Fruit fly (Drosophila melanogaster) whole organism, embryonic: ENCODE measurements around the gene CG13634.

Source experiments
- ATbp ChIP-seq: fragments of 200-800 bp; sonication (Bioruptor generic); optimal IDR thresholded peaks from 2 replicates; lab custom pipeline; 2017; ENCODE audit warnings: missing biosample characterization, mild to moderate bottlenecking, missing genetic modification characterization, missing genetic modification reagents
- Aef1 ChIP-seq: fragments of 200-800 bp; sonication (Bioruptor generic); IDR thresholded peaks from 3 replicates; pipeline ENCODE4 v1.3.6; 2022; ENCODE audit warnings: missing biosample characterization, missing genetic modification characterization
- Asciz ChIP-seq: fragments of 200-800 bp; sonication (Bioruptor generic); optimal IDR thresholded peaks from 2 replicates; lab custom pipeline; 2017; ENCODE audit warnings: missing biosample characterization, mild to moderate bottlenecking, missing genetic modification characterization, missing genetic modification reagents
- BtbVII ChIP-seq: fragments of 200-800 bp; sonication (Bioruptor generic); optimal IDR thresholded peaks from 3 replicates; lab custom pipeline; 2017; ENCODE audit warnings: missing biosample characterization, mild to moderate bottlenecking, missing genetic modification characterization
- CG10565 ChIP-seq: fragments of 200-800 bp; sonication (Bioruptor generic); optimal IDR thresholded peaks from 3 replicates; lab custom pipeline; 2016; ENCODE audit warnings: missing biosample characterization, mild to moderate bottlenecking, missing genetic modification characterization
- CG11560 ChIP-seq: fragments of 200-800 bp; sonication (Bioruptor generic); IDR thresholded peaks from 3 replicates; pipeline ENCODE4 v1.3.6; 2022; ENCODE audit warnings: missing biosample characterization, missing genetic modification characterization
- CG12219 ChIP-seq: fragments of 200-800 bp; sonication (Bioruptor generic); optimal IDR thresholded peaks from 3 replicates; lab custom pipeline; 2018; ENCODE audit warnings: missing biosample characterization, mild to moderate bottlenecking, missing genetic modification characterization
- CG12236 ChIP-seq: fragments of 200-800 bp; sonication (Bioruptor generic); optimal IDR thresholded peaks from 2 replicates; lab custom pipeline; 2016; ENCODE audit warnings: missing biosample characterization, missing genetic modification characterization
- CG14014 ChIP-seq: fragments of 200-800 bp; sonication (Bioruptor generic); IDR thresholded peaks from 2 replicates; pipeline ENCODE4 v1.3.6; 2022; ENCODE audit warnings: missing biosample characterization, missing genetic modification characterization
- CG14667 ChIP-seq: fragments of 200-800 bp; sonication (Bioruptor generic); IDR thresholded peaks from 2 replicates; pipeline ENCODE4 v1.3.6; 2022; ENCODE audit warnings: missing biosample characterization, missing genetic modification characterization
- CG14710 ChIP-seq: fragments of 200-800 bp; sonication (Bioruptor generic); optimal IDR thresholded peaks from 3 replicates; lab custom pipeline; 2019; ENCODE audit warnings: missing biosample characterization, mild to moderate bottlenecking, missing genetic modification characterization, moderate library complexity
- CG17328 ChIP-seq: fragments of 200-800 bp; sonication (Bioruptor generic); IDR thresholded peaks from 2 replicates; pipeline ENCODE4 v1.3.6; 2022; ENCODE audit warnings: missing biosample characterization, missing genetic modification characterization
- CG18764 ChIP-seq: fragments of 200-800 bp; sonication (Bioruptor generic); optimal IDR thresholded peaks from 3 replicates; lab custom pipeline; 2016; ENCODE audit warnings: missing biosample characterization, missing genetic modification characterization
- CG2875 ChIP-seq: fragments of 200-800 bp; sonication (Bioruptor generic); optimal IDR thresholded peaks from 2 replicates; lab custom pipeline; 2017; ENCODE audit warnings: missing biosample characterization, mild to moderate bottlenecking, missing genetic modification characterization, missing genetic modification reagents
- CG33557 ChIP-seq: fragments of 200-800 bp; sonication (Bioruptor generic); optimal IDR thresholded peaks from 2 replicates; lab custom pipeline; 2019; ENCODE audit warnings: missing biosample characterization, mild to moderate bottlenecking, missing genetic modification characterization, moderate library complexity
- CG34422 ChIP-seq: fragments of 200-800 bp; sonication (Bioruptor generic); IDR thresholded peaks from 3 replicates; pipeline ENCODE4 v1.3.6; 2022; ENCODE audit warnings: missing biosample characterization, missing genetic modification characterization
- CG4617 ChIP-seq: fragments of 200-800 bp; sonication (Bioruptor generic); optimal IDR thresholded peaks from 3 replicates; lab custom pipeline; 2016; ENCODE audit warnings: missing biosample characterization, missing genetic modification characterization, borderline replicate concordance
- CG7357 ChIP-seq: fragments of 200-800 bp; sonication (Bioruptor generic); IDR thresholded peaks from 3 replicates; pipeline ENCODE4 v1.3.6; 2022; ENCODE audit warnings: missing biosample characterization, missing genetic modification characterization
- CG7556 ChIP-seq: fragments of 200-800 bp; sonication (Bioruptor generic); optimal IDR thresholded peaks from 2 replicates; lab custom pipeline; 2017; ENCODE audit warnings: missing biosample characterization, mild to moderate bottlenecking, missing genetic modification characterization
- CG7745 ChIP-seq: fragments of 200-800 bp; sonication (Bioruptor generic); optimal IDR thresholded peaks from 2 replicates; lab custom pipeline; 2018; ENCODE audit warnings: missing biosample characterization, mild to moderate bottlenecking, missing genetic modification characterization, moderate library complexity
- CG7839 ChIP-seq: fragments of 200-800 bp; sonication (Bioruptor generic); optimal IDR thresholded peaks from 3 replicates; lab custom pipeline; 2018; ENCODE audit warnings: missing biosample characterization, mild to moderate bottlenecking, missing genetic modification characterization, moderate library complexity
- CG8281 ChIP-seq: fragments of 200-800 bp; sonication (Bioruptor generic); optimal IDR thresholded peaks from 2 replicates; lab custom pipeline; 2018; ENCODE audit warnings: missing biosample characterization, mild to moderate bottlenecking, missing genetic modification characterization, moderate library complexity
- CG8765 ChIP-seq: fragments of 200-800 bp; sonication (Bioruptor generic); IDR thresholded peaks from 2 replicates; pipeline ENCODE4 v1.3.6; 2022; ENCODE audit warnings: missing biosample characterization, missing genetic modification characterization
- CG8944 ChIP-seq: fragments of 200-800 bp; sonication (Bioruptor generic); optimal IDR thresholded peaks from 3 replicates; lab custom pipeline; 2016; ENCODE audit warnings: missing biosample characterization, missing genetic modification characterization
- Chrac-16 ChIP-seq: fragments of 200-800 bp; sonication (Bioruptor generic); optimal IDR thresholded peaks from 3 replicates; lab custom pipeline; 2016; ENCODE audit warnings: missing biosample characterization, missing genetic modification characterization
- CkIIα-i1 ChIP-seq: fragments of 200-800 bp; sonication (Bioruptor generic); IDR thresholded peaks from 2 replicates; pipeline ENCODE4 v1.3.6; 2022; ENCODE audit warnings: missing biosample characterization, missing genetic modification characterization
- D19B ChIP-seq: fragments of 200-800 bp; sonication (Bioruptor generic); optimal IDR thresholded peaks from 2 replicates; lab custom pipeline; 2017; ENCODE audit warnings: missing biosample characterization, mild to moderate bottlenecking, missing genetic modification characterization
- Dbx ChIP-seq: fragments of 200-800 bp; sonication (Bioruptor generic); IDR thresholded peaks from 3 replicates; pipeline ENCODE4 v1.3.6; 2022; ENCODE audit warnings: missing biosample characterization, missing genetic modification characterization
- HHEX ChIP-seq: fragments of 200-800 bp; sonication (Bioruptor generic); optimal IDR thresholded peaks from 3 replicates; lab custom pipeline; 2017; ENCODE audit warnings: missing biosample characterization, mild to moderate bottlenecking, missing genetic modification characterization, missing genetic modification reagents
- HLHmδ ChIP-seq: fragments of 200-800 bp; sonication (Bioruptor generic); optimal IDR thresholded peaks from 2 replicates; lab custom pipeline; 2018; ENCODE audit warnings: missing biosample characterization, mild to moderate bottlenecking, missing genetic modification characterization, moderate library complexity
- Hmx ChIP-seq: fragments of 200-800 bp; sonication (Bioruptor generic); optimal IDR thresholded peaks from 2 replicates; lab custom pipeline; 2016; ENCODE audit warnings: missing biosample characterization, missing genetic modification characterization
- Hr39 ChIP-seq: fragments of >200 bp; optimal IDR thresholded peaks from 2 replicates; lab custom pipeline; 2017
- Hr51 ChIP-seq, 2 experiments: fragments of 200-800 bp; sonication (Bioruptor generic); optimal IDR thresholded peaks; 2 replicates in 1 of 2; 3 replicates in 1 of 2; lab custom pipeline; 2016 to 2018; ENCODE audit warnings: missing biosample characterization in 2 of 2, missing genetic modification characterization in 2 of 2, mild to moderate bottlenecking in 1 of 2, moderate library complexity in 1 of 2
- PHDP ChIP-seq: fragments of 200-800 bp; sonication (Bioruptor generic); optimal IDR thresholded peaks from 3 replicates; lab custom pipeline; 2018; ENCODE audit warnings: missing biosample characterization, mild to moderate bottlenecking, missing genetic modification characterization, moderate library complexity
- chif ChIP-seq, 2 experiments: fragments of 200-800 bp; sonication (Bioruptor generic); optimal IDR thresholded peaks; 3 replicates each; lab custom pipeline; 2016; ENCODE audit warnings: missing biosample characterization in 2 of 2, missing genetic modification characterization in 2 of 2
- dmrt11E ChIP-seq: fragments of 200-800 bp; sonication (Bioruptor generic); optimal IDR thresholded peaks from 3 replicates; lab custom pipeline; 2018; ENCODE audit warnings: missing biosample characterization, mild to moderate bottlenecking, missing genetic modification characterization, moderate library complexity
- esg ChIP-seq: fragments of 200-800 bp; sonication (Bioruptor generic); conservative IDR thresholded peaks from 2 replicates; pipeline ENCODE4 v1.3.6; 2022; ENCODE audit warnings: missing biosample characterization, missing genetic modification characterization
- ewg ChIP-seq: fragments of 200-800 bp; sonication (Bioruptor generic); optimal IDR thresholded peaks from 3 replicates; lab custom pipeline; 2017; ENCODE audit warnings: mild to moderate bottlenecking, missing biosample characterization, missing genetic modification reagents, missing genetic modification characterization
- fd64A ChIP-seq: fragments of 200-800 bp; sonication (Bioruptor generic); optimal IDR thresholded peaks from 3 replicates; lab custom pipeline; 2018; ENCODE audit warnings: missing biosample characterization, mild to moderate bottlenecking, missing genetic modification characterization
- grn ChIP-seq: fragments of 200-800 bp; sonication (Bioruptor generic); optimal IDR thresholded peaks from 3 replicates; lab custom pipeline; 2017; ENCODE audit warnings: missing biosample characterization, missing genetic modification characterization
- insv ChIP-seq, 2 experiments: fragments of 200-800 bp; sonication (Bioruptor generic); optimal IDR thresholded peaks; 3 replicates each; lab custom pipeline; 2016 to 2018; ENCODE audit warnings: missing biosample characterization in 2 of 2, missing genetic modification characterization in 2 of 2
- lola ChIP-seq, 3 experiments: fragments of >200 bp in 2 of 3; fragments of 200-800 bp in 1 of 3; sonication (Bioruptor generic) in 1 of 3; optimal IDR thresholded peaks; 2 replicates each; lab custom pipeline; 2017 to 2019; ENCODE audit warnings: missing biosample characterization in 3 of 3, missing genetic modification characterization in 3 of 3, mild to moderate bottlenecking in 1 of 3, moderate library complexity in 1 of 3
- pho ChIP-seq: fragments of 200-800 bp; sonication (Bioruptor generic); optimal IDR thresholded peaks from 2 replicates; lab custom pipeline; 2016; ENCODE audit warnings: missing biosample characterization, missing genetic modification characterization
- prd ChIP-seq, 3 experiments: fragments of >200 bp in 2 of 3; fragments of 200-800 bp in 1 of 3; sonication (Bioruptor generic) in 1 of 3; optimal IDR thresholded peaks in 2 of 3; IDR thresholded peaks in 1 of 3; 2 replicates in 2 of 3; 3 replicates in 1 of 3; pipeline versions ENCODE4 v1.3.6 to Lab custom; 2017 to 2022; ENCODE audit warnings: missing biosample characterization in 1 of 3, missing genetic modification characterization in 1 of 3
- sr ChIP-seq: fragments of 200-800 bp; sonication (Bioruptor generic); IDR thresholded peaks from 3 replicates; pipeline ENCODE4 v1.3.6; 2022; ENCODE audit warnings: missing biosample characterization, missing genetic modification characterization
- stc ChIP-seq: fragments of 200-800 bp; sonication (Bioruptor generic); IDR thresholded peaks from 2 replicates; pipeline ENCODE4 v1.3.6; 2022; ENCODE audit warnings: missing biosample characterization, missing genetic modification characterization
- tgo ChIP-seq: fragments of 200-800 bp; sonication (Bioruptor generic); IDR thresholded peaks from 3 replicates; pipeline ENCODE4 v1.3.6; 2022; ENCODE audit warnings: missing biosample characterization, missing genetic modification characterization
- wor ChIP-seq: fragments of 200-800 bp; sonication (Bioruptor generic); IDR thresholded peaks from 2 replicates; pipeline ENCODE4 v1.3.6; 2022; ENCODE audit warnings: missing biosample characterization, missing genetic modification characterization
- zfh1 ChIP-seq: fragments of 200-800 bp; sonication (Bioruptor generic); IDR thresholded peaks from 3 replicates; pipeline ENCODE4 v1.3.6; 2022; ENCODE audit warnings: missing biosample characterization, missing genetic modification characterization

CG13634 gene

DNA sequence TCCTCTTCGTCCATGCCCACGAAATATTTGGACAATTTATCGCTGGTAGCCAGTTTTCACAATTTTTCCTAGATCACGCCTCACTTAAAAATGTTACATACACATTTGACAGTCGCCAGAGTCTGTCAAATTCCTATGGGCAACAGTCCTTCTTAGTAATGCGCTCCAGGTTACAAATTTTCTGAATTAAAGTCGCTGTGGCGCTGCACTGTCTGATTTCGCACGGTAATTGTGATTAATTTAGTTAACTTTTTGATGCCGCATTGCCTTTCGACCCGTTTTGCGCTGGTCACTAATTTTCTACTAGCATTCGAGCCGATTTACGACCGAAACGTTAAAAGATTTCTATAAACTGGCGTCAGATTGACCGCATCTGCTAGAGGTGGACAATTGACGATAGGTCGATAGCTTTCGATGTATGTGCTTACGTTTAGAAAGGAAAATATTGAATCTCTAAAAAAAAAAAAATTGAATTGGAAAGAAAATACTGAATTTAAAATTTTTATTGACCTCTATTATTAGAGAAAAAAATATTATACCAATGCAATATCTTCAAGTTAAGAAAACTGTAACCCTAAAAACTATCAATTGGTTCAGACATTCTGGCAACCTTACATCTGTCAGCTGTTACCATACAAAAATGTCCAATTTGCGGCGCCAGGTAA is 23.8 kb upstream of the CG13634 start, which contains the start of the genes lili and CG34150:
TSS of gene lili (minus strand) at position 376 of the 665 bp plus-strand sequence.
TSS of gene CG34150 (plus strand) at position 626 of the 665 bp plus-strand sequence.
- TF ChIP-seq pho (GFP tag; lab: Kevin White, UChicago) = peak; percentile 79
- TF ChIP-seq ewg (GFP tag; lab: Kevin White, UChicago) = peak; percentile 51
- peak; percentile 29 for TF ChIP-seq BtbVII
- TF ChIP-seq Hr51 (GFP tag; optimal IDR thresholded peaks at IDR 0.05; lab: Kevin White, UChicago) = peak; percentile 64 to 75
- TF ChIP-seq CG11560 (tag; lab: Robert Waterston, UW) = peak; percentile 60; the same call in 1 of the 3 replicates
- peak; percentile 74; the same call in 2 of the 3 replicates for TF ChIP-seq zfh1 (GFP tag; lab: Robert Waterston, UW)
- no peak for TF ChIP-seq CG2875
- peak; percentile 42 for TF ChIP-seq CG12236
- TF ChIP-seq CG7357 = peak; percentile 44; the same call in 1 of the 3 replicates
- TF ChIP-seq Aef1 (GFP tag; lab: Robert Waterston, UW) = peak; percentile 71
- no peak for TF ChIP-seq ATbp (GFP tag; lab: Kevin White, UChicago)
- peak; percentile 30 for TF ChIP-seq Hmx (GFP tag; lab: Kevin White, UChicago)
- no peak for TF ChIP-seq CG12219 (GFP tag; lab: Kevin White, UChicago)
- peak; percentile 62 for TF ChIP-seq CG17328 (GFP tag; lab: Robert Waterston, UW)
- peak; percentile 69 for TF ChIP-seq dmrt11E (tag; lab: Kevin White, UChicago)
- peak; percentile 56 for TF ChIP-seq stc
- TF ChIP-seq esg (GFP tag; lab: Robert Waterston, UW) = peak; percentile 64
- peak; percentile 73 for TF ChIP-seq CG18764
- TF ChIP-seq D19B (GFP tag; lab: Kevin White, UChicago) = peak; percentile 19
- peak; percentile 85 for TF ChIP-seq Chrac-16
- TF ChIP-seq CG4617 = peak; percentile 46
- TF ChIP-seq CG8944 (GFP tag; lab: Kevin White, UChicago) = peak; percentile 67
- no peak for TF ChIP-seq Hr39 (lab: Kevin White, UChicago)
- peak in 1 of 2 experiments; percentile 32 for TF ChIP-seq insv (GFP tag; optimal IDR thresholded peaks at IDR 0.05; lab: Kevin White, UChicago)
- TF ChIP-seq CG14014 (GFP tag; lab: Robert Waterston, UW) = peak; percentile 78
- no peak for TF ChIP-seq sr (GFP tag; lab: Robert Waterston, UW)
- peak; percentile 74 for TF ChIP-seq CG7839
- peak; percentile 72 for TF ChIP-seq tgo
- TF ChIP-seq Dbx (GFP tag; lab: Robert Waterston, UW) = peak; percentile 82
- TF ChIP-seq wor (GFP tag; lab: Robert Waterston, UW) = 0 out of 2 replicates have a peak, but pooled peaks have one; percentile 26
- no peak for TF ChIP-seq grn (GFP tag; lab: Kevin White, UChicago)
- peak; percentile 78 for TF ChIP-seq CG34422 (GFP tag; lab: Robert Waterston, UW)
- TF ChIP-seq HLHmδ (GFP tag; lab: Kevin White, UChicago) = no peak
- peak; percentile 55 for TF ChIP-seq Asciz (GFP tag; lab: Kevin White, UChicago)
- no peak for TF ChIP-seq HHEX (GFP tag; lab: Kevin White, UChicago)
- TF ChIP-seq CG14667 (GFP tag; lab: Robert Waterston, UW) = 0 out of 2 replicates have a peak, but pooled peaks have one; percentile 26
- no peak for TF ChIP-seq fd64A (GFP tag; lab: Kevin White, UChicago)
- no peak for TF ChIP-seq CG8765 (GFP tag; lab: Robert Waterston, UW)
- TF ChIP-seq PHDP (tag; lab: Kevin White, UChicago) = peak; percentile 77
- peak; percentile 91 for TF ChIP-seq CG14710 (tag; lab: Kevin White, UChicago)
- peak in 1 of 3 experiments; percentile 74 for TF ChIP-seq lola (GFP tag; optimal IDR thresholded peaks at IDR 0.05; lab: Kevin White, UChicago)
- no peak for TF ChIP-seq CG7745 (tag; lab: Kevin White, UChicago)
- TF ChIP-seq CG8281 (tag; lab: Kevin White, UChicago) = peak; percentile 36
- TF ChIP-seq CG7556 (GFP tag; lab: Kevin White, UChicago) = peak; percentile 64
- TF ChIP-seq CkIIα-i1 (GFP tag; lab: Robert Waterston, UW) = no peak
- TF ChIP-seq prd (optimal IDR thresholded peaks at IDR 0.05; lab: Kevin White, UChicago) = no peak
- peak; percentile 84 for TF ChIP-seq prd (GFP tag; IDR thresholded peaks at IDR 0.05; lab: Robert Waterston, UW)
- TF ChIP-seq chif (GFP tag; optimal IDR thresholded peaks at IDR 0.05; lab: Kevin White, UChicago) = peak; percentile 52 to 74
- no peak for TF ChIP-seq CG10565
- peak; percentile 76 for TF ChIP-seq CG33557 (GFP tag; lab: Kevin White, UChicago)
